Fruit fly (Drosophila melanogaster) whole organism, embryonic: ENCODE measurements around the gene CG11279.

ENCODE experiments used
- Atf6 ChIP-seq: fragments of 200-800 bp; sonication (Bioruptor generic); IDR thresholded peaks from 2 replicates; pipeline ENCODE4 v1.3.6; 2022; ENCODE audit warnings: missing biosample characterization, missing genetic modification characterization
- BtbVII ChIP-seq: fragments of 200-800 bp; sonication (Bioruptor generic); optimal IDR thresholded peaks from 3 replicates; lab custom pipeline; 2017; ENCODE audit warnings: missing biosample characterization, mild to moderate bottlenecking, missing genetic modification characterization
- CG10431 ChIP-seq: fragments of 200-800 bp; sonication (Bioruptor generic); optimal IDR thresholded peaks from 3 replicates; lab custom pipeline; 2018; ENCODE audit warnings: missing biosample characterization, mild to moderate bottlenecking, missing genetic modification characterization
- CG12236 ChIP-seq: fragments of 200-800 bp; sonication (Bioruptor generic); optimal IDR thresholded peaks from 2 replicates; lab custom pipeline; 2016; ENCODE audit warnings: missing biosample characterization, missing genetic modification characterization
- CG12942 ChIP-seq: fragments of 200-800 bp; sonication (Bioruptor generic); optimal IDR thresholded peaks from 3 replicates; lab custom pipeline; 2016; ENCODE audit warnings: missing biosample characterization, missing genetic modification characterization
- CG13287 ChIP-seq: fragments of 200-800 bp; sonication (Bioruptor generic); IDR thresholded peaks from 2 replicates; pipeline ENCODE4 v1.3.6; 2022; ENCODE audit warnings: missing biosample characterization, missing genetic modification characterization; ENCODE audit not compliant: partially characterized antibody
- CG15073 ChIP-seq: fragments of 200-800 bp; sonication (Bioruptor generic); optimal IDR thresholded peaks from 2 replicates; lab custom pipeline; 2016; ENCODE audit warnings: missing biosample characterization, missing genetic modification characterization
- CG16779 ChIP-seq: fragments of 200-800 bp; sonication (Bioruptor generic); IDR thresholded peaks from 2 replicates; pipeline ENCODE4 v1.3.6; 2022; ENCODE audit warnings: missing biosample characterization, missing genetic modification characterization
- CG17361 ChIP-seq: fragments of 200-800 bp; sonication (Bioruptor generic); IDR thresholded peaks from 3 replicates; pipeline ENCODE4 v1.3.6; 2022; ENCODE audit warnings: missing biosample characterization, missing genetic modification characterization
- CG17612 ChIP-seq: fragments of 200-800 bp; sonication (Bioruptor generic); IDR thresholded peaks from 2 replicates; pipeline ENCODE4 v1.3.6; 2022; ENCODE audit warnings: missing biosample characterization, missing genetic modification characterization
- CG18476 ChIP-seq: fragments of 200-800 bp; sonication (Bioruptor generic); optimal IDR thresholded peaks from 2 replicates; lab custom pipeline; 2016; ENCODE audit warnings: missing biosample characterization, mild to moderate bottlenecking, missing genetic modification characterization
- CG3407 ChIP-seq: fragments of 200-800 bp; sonication (Bioruptor generic); optimal IDR thresholded peaks from 2 replicates; lab custom pipeline; 2018; ENCODE audit warnings: missing biosample characterization, mild to moderate bottlenecking, missing genetic modification characterization
- CG34422 ChIP-seq: fragments of 200-800 bp; sonication (Bioruptor generic); IDR thresholded peaks from 3 replicates; pipeline ENCODE4 v1.3.6; 2022; ENCODE audit warnings: missing biosample characterization, missing genetic modification characterization
- CG4282 ChIP-seq: fragments of 200-800 bp; sonication (Bioruptor generic); optimal IDR thresholded peaks from 2 replicates; lab custom pipeline; 2016; ENCODE audit warnings: missing biosample characterization, missing genetic modification characterization
- CG4424 ChIP-seq: fragments of 200-800 bp; sonication (Bioruptor generic); optimal IDR thresholded peaks from 3 replicates; lab custom pipeline; 2016; ENCODE audit warnings: missing biosample characterization, missing genetic modification characterization
- CG4730 ChIP-seq: fragments of 200-800 bp; sonication (Bioruptor generic); IDR thresholded peaks from 2 replicates; pipeline ENCODE4 v1.3.6; 2022; ENCODE audit warnings: missing biosample characterization, missing genetic modification characterization
- CG5245 ChIP-seq: fragments of 200-800 bp; sonication (Bioruptor generic); optimal IDR thresholded peaks from 3 replicates; lab custom pipeline; 2016; ENCODE audit warnings: missing biosample characterization, missing genetic modification characterization
- CG6765 ChIP-seq: fragments of 200-800 bp; sonication (Bioruptor generic); optimal IDR thresholded peaks from 3 replicates; lab custom pipeline; 2017; ENCODE audit warnings: missing biosample characterization, mild to moderate bottlenecking, missing genetic modification characterization
- CG7372 ChIP-seq: fragments of 200-800 bp; sonication (Bioruptor generic); IDR thresholded peaks from 2 replicates; pipeline ENCODE4 v1.3.6; 2022; ENCODE audit warnings: missing biosample characterization, missing genetic modification characterization
- CG7786 ChIP-seq: fragments of 200-800 bp; sonication (Bioruptor generic); optimal IDR thresholded peaks from 2 replicates; lab custom pipeline; 2016; ENCODE audit warnings: missing biosample characterization, missing genetic modification characterization
- CG9215 ChIP-seq: fragments of 200-800 bp; sonication (Bioruptor generic); IDR thresholded peaks from 2 replicates; pipeline ENCODE4 v1.3.6; 2022; ENCODE audit warnings: missing biosample characterization, missing genetic modification characterization
- CG9609 ChIP-seq: fragments of 200-800 bp; sonication (Bioruptor generic); optimal IDR thresholded peaks from 3 replicates; lab custom pipeline; 2016; ENCODE audit warnings: missing biosample characterization, missing genetic modification characterization
- CTCF ChIP-seq: fragments of 200-800 bp; sonication (Bioruptor generic); optimal IDR thresholded peaks from 2 replicates; lab custom pipeline; 2017; ENCODE audit warnings: missing biosample characterization, mild to moderate bottlenecking, missing genetic modification characterization, moderate library complexity
- Camta ChIP-seq: fragments of 200-800 bp; sonication (Bioruptor generic); optimal IDR thresholded peaks from 2 replicates; lab custom pipeline; 2016; ENCODE audit warnings: missing biosample characterization, missing genetic modification characterization
- Elba2 ChIP-seq: fragments of 200-800 bp; sonication (Bioruptor generic); optimal IDR thresholded peaks from 3 replicates; lab custom pipeline; 2016; ENCODE audit warnings: missing biosample characterization, missing genetic modification characterization
- Fer2 ChIP-seq: fragments of 200-800 bp; sonication (Bioruptor generic); optimal IDR thresholded peaks from 2 replicates; lab custom pipeline; 2018; ENCODE audit warnings: missing biosample characterization, mild to moderate bottlenecking, missing genetic modification characterization, moderate library complexity
- Gsc ChIP-seq: fragments of 200-800 bp; sonication (Bioruptor generic); IDR thresholded peaks from 2 replicates; pipeline ENCODE4 v1.3.6; 2022; ENCODE audit warnings: missing biosample characterization, missing genetic modification characterization
- Hmr ChIP-seq: fragments of 200-800 bp; sonication (Bioruptor generic); optimal IDR thresholded peaks from 3 replicates; lab custom pipeline; 2017; ENCODE audit warnings: mild to moderate bottlenecking, missing biosample characterization, missing genetic modification reagents, missing genetic modification characterization
- Poxn ChIP-seq: fragments of 200-800 bp; sonication (Bioruptor generic); IDR thresholded peaks from 2 replicates; pipeline ENCODE4 v1.3.6; 2022; ENCODE audit warnings: missing biosample characterization, missing genetic modification characterization
- Ptx1 ChIP-seq: fragments of 200-800 bp; sonication (Bioruptor generic); IDR thresholded peaks from 2 replicates; pipeline ENCODE4 v1.3.6; 2022; ENCODE audit warnings: missing biosample characterization, missing genetic modification characterization
- amos ChIP-seq: fragments of 200-800 bp; sonication (Bioruptor generic); IDR thresholded peaks from 2 replicates; pipeline ENCODE4 v1.3.6; 2022; ENCODE audit warnings: missing biosample characterization, missing genetic modification characterization; ENCODE audit not compliant: partially characterized antibody
- bcd ChIP-seq: fragments of 200-800 bp; sonication (Bioruptor generic); optimal IDR thresholded peaks from 2 replicates; lab custom pipeline; 2017; ENCODE audit warnings: missing biosample characterization, mild to moderate bottlenecking, missing genetic modification characterization
- bigmax ChIP-seq: fragments of 200-800 bp; sonication (Bioruptor generic); optimal IDR thresholded peaks from 2 replicates; lab custom pipeline; 2018; ENCODE audit warnings: missing biosample characterization, mild to moderate bottlenecking, missing genetic modification characterization
- bsh ChIP-seq, 2 experiments: fragments of 200-800 bp; sonication (Bioruptor generic); optimal IDR thresholded peaks; 2 replicates each; lab custom pipeline; 2017 to 2018; ENCODE audit warnings: mild to moderate bottlenecking in 2 of 2, missing biosample characterization in 2 of 2, missing genetic modification characterization in 2 of 2, moderate library complexity in 1 of 2
- chinmo ChIP-seq: fragments of 200-800 bp; sonication (Bioruptor generic); IDR thresholded peaks from 4 replicates; pipeline ENCODE4 v1.3.6; 2022; ENCODE audit warnings: missing biosample characterization, missing genetic modification characterization; ENCODE audit not compliant: partially characterized antibody
- fd102C ChIP-seq: fragments of 200-800 bp; sonication (Bioruptor generic); optimal IDR thresholded peaks from 2 replicates; lab custom pipeline; 2018; ENCODE audit warnings: missing biosample characterization, mild to moderate bottlenecking, missing genetic modification characterization, moderate library complexity
- fd3F ChIP-seq: fragments of 200-800 bp; sonication (Bioruptor generic); optimal IDR thresholded peaks from 2 replicates; lab custom pipeline; 2018; ENCODE audit warnings: missing biosample characterization, mild to moderate bottlenecking, missing genetic modification characterization, moderate library complexity
- fru ChIP-seq: fragments of >200 bp; optimal IDR thresholded peaks from 2 replicates; lab custom pipeline; 2017
- ftz-f1 ChIP-seq: fragments of 200-800 bp; sonication (Bioruptor generic); optimal IDR thresholded peaks from 2 replicates; lab custom pipeline; 2016; ENCODE audit warnings: missing biosample characterization, missing genetic modification characterization
- grau ChIP-seq: fragments of 200-800 bp; optimal IDR thresholded peaks from 3 replicates; lab custom pipeline; 2019; ENCODE audit warnings: missing biosample characterization, mild to moderate bottlenecking, missing genetic modification characterization, moderate library complexity
- grn ChIP-seq: fragments of 200-800 bp; sonication (Bioruptor generic); optimal IDR thresholded peaks from 3 replicates; lab custom pipeline; 2017; ENCODE audit warnings: missing biosample characterization, missing genetic modification characterization
- gt ChIP-seq: fragments of 200-800 bp; sonication (Bioruptor generic); IDR thresholded peaks from 2 replicates; pipeline ENCODE4 v1.3.6; 2022; ENCODE audit warnings: missing biosample characterization, missing genetic modification characterization
- h ChIP-seq: fragments of >200 bp; optimal IDR thresholded peaks from 2 replicates; lab custom pipeline; 2017
- jigr1 ChIP-seq: fragments of 200-800 bp; sonication (Bioruptor generic); IDR thresholded peaks from 3 replicates; pipeline ENCODE4 v1.3.6; 2022; ENCODE audit warnings: missing biosample characterization, missing genetic modification characterization
- lov ChIP-seq, 2 experiments: fragments of 200-800 bp in 1 of 2; fragments of >200 bp in 1 of 2; sonication (Bioruptor generic) in 1 of 2; IDR thresholded peaks in 1 of 2; optimal IDR thresholded peaks in 1 of 2; 2 replicates in 1 of 2; 3 replicates in 1 of 2; pipeline versions ENCODE4 v1.3.6 to Lab custom; 2017 to 2022; ENCODE audit warnings: missing biosample characterization in 1 of 2, missing genetic modification characterization in 1 of 2
- repo ChIP-seq: fragments of 200-800 bp; sonication (Bioruptor generic); optimal IDR thresholded peaks from 2 replicates; lab custom pipeline; 2016; ENCODE audit warnings: missing biosample characterization, missing genetic modification characterization
- run ChIP-seq: fragments of 200-800 bp; sonication (Bioruptor generic); optimal IDR thresholded peaks from 3 replicates; lab custom pipeline; 2018; ENCODE audit warnings: missing biosample characterization, mild to moderate bottlenecking, missing genetic modification characterization
- slou ChIP-seq: fragments of 200-800 bp; sonication (Bioruptor generic); optimal IDR thresholded peaks from 3 replicates; lab custom pipeline; 2016; ENCODE audit warnings: missing biosample characterization, missing genetic modification characterization
- tna ChIP-seq: fragments of 200-800 bp; sonication (Bioruptor generic); IDR thresholded peaks from 2 replicates; pipeline ENCODE4 v1.3.6; 2022; ENCODE audit warnings: missing biosample characterization, missing genetic modification characterization; ENCODE audit not compliant: partially characterized antibody
- wek ChIP-seq: fragments of 200-800 bp; sonication (Bioruptor generic); optimal IDR thresholded peaks from 3 replicates; lab custom pipeline; 2018; ENCODE audit warnings: missing biosample characterization, mild to moderate bottlenecking, missing genetic modification characterization, moderate library complexity

Gene CG11279

DNA sequence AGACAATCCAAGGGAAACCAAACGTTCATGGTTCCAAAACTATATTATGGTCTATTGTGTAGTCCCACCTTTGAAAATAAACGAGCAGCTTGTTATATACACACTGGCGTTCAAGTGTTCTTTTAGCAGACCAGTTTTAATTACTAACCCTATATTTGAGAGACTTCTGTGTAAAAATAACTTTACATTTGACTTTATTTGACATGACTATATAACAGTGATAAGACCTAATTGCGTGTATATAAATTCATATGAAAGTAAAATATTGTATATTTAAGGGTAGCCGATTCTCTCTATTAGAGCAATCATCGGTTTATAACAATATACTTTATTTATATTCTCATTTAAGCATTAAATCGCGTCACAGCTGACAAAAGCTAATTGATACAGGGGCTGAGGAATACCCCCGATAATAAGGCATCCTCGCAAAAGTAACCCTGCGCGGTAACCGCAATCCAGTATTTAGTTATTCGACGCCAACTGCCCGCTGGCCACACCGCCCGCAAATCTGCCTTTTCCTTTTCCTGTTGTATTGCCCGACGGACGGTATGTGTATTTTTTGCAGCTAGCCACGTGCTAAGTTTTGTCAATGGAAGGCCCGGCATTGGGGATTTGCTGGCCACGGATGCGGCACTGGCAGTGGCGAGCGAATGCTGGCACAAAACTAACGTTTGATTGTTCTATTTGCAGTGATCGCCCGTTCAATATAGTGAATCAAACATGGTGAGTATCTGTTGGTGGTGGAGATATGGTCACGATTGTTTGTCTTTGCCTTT, 5.3 kb upstream of the CG11279 start, which contains the start of gene RpS4 (continued):
- TF ChIP-seq CG12236: peak; percentile 82
- peak; percentile 78 for TF ChIP-seq CG9215
- peak; percentile 33; the same call in 1 of the 2 replicates for TF ChIP-seq CG13287 (GFP tag; lab: Robert Waterston, UW)
- TF ChIP-seq Atf6 (GFP tag; lab: Robert Waterston, UW): peak; percentile 81
- peak; percentile 38 for TF ChIP-seq Elba2
- TF ChIP-seq CG17361 (GFP tag; lab: Robert Waterston, UW): peak; percentile 89
- TF ChIP-seq Poxn (GFP tag; lab: Robert Waterston, UW): no peak; the same call in 1 of the 2 replicates
- no peak for TF ChIP-seq h (lab: Kevin White, UChicago)
- peak; percentile 62; the same call in 1 of the 2 replicates for TF ChIP-seq gt (GFP tag; lab: Robert Waterston, UW)
- TF ChIP-seq CG4424 (GFP tag; lab: Kevin White, UChicago): peak; percentile 80
- TF ChIP-seq CG17612 (GFP tag; lab: Robert Waterston, UW): peak; percentile 77
- peak; percentile 77 for TF ChIP-seq CG9609 (GFP tag; lab: Kevin White, UChicago)
- TF ChIP-seq CTCF (GFP tag; lab: Kevin White, UChicago): peak; percentile 71
- TF ChIP-seq BtbVII: peak; percentile 95
- TF ChIP-seq CG16779 (GFP tag; lab: Robert Waterston, UW): peak; percentile 90
- no peak for TF ChIP-seq Gsc (GFP tag; lab: Robert Waterston, UW)
- peak; percentile 83 to 87 for TF ChIP-seq bsh (GFP tag; optimal IDR thresholded peaks at IDR 0.05; lab: Kevin White, UChicago)
- TF ChIP-seq CG3407 (GFP tag; lab: Kevin White, UChicago): peak; percentile 92
- TF ChIP-seq CG15073 (GFP tag; lab: Kevin White, UChicago): no peak
- TF ChIP-seq Hmr (GFP tag; lab: Kevin White, UChicago): peak; percentile 96
- TF ChIP-seq jigr1: peak; percentile 63; the same call in 1 of the 3 replicates
- peak; percentile 68 for TF ChIP-seq CG4282 (GFP tag; lab: Kevin White, UChicago)
- TF ChIP-seq amos (GFP tag; lab: Robert Waterston, UW): peak; percentile 58
- TF ChIP-seq Ptx1 (GFP tag; lab: Robert Waterston, UW): peak; percentile 73
- peak; percentile 76 for TF ChIP-seq grau
- peak; percentile 81 for TF ChIP-seq Fer2 (tag; lab: Kevin White, UChicago)
- peak; percentile 73 for TF ChIP-seq grn (GFP tag; lab: Kevin White, UChicago)
- peak; percentile 81 for TF ChIP-seq repo (GFP tag; lab: Kevin White, UChicago)
- TF ChIP-seq bigmax (GFP tag; lab: Kevin White, UChicago): peak; percentile 87
- peak; percentile 76 for TF ChIP-seq fd3F
- peak; percentile 88 for TF ChIP-seq CG34422 (GFP tag; lab: Robert Waterston, UW)
- no peak for TF ChIP-seq lov (optimal IDR thresholded peaks at IDR 0.05; lab: Kevin White, UChicago)
- TF ChIP-seq lov (GFP tag; IDR thresholded peaks at IDR 0.05; lab: Robert Waterston, UW): peak; percentile 96
- TF ChIP-seq CG5245 (GFP tag; lab: Kevin White, UChicago): peak; percentile 86
- peak; percentile 79 for TF ChIP-seq Camta (GFP tag; lab: Kevin White, UChicago)
- peak; percentile 72 for TF ChIP-seq CG7786 (GFP tag; lab: Kevin White, UChicago)
- TF ChIP-seq CG10431 (GFP tag; lab: Kevin White, UChicago): peak; percentile 98
- peak; percentile 99 for TF ChIP-seq wek (GFP tag; lab: Kevin White, UChicago)
- TF ChIP-seq CG12942 (GFP tag; lab: Kevin White, UChicago): peak; percentile 54
- TF ChIP-seq CG18476 (GFP tag; lab: Kevin White, UChicago): peak; percentile 53
- peak; percentile 73 for TF ChIP-seq CG7372 (GFP tag; lab: Robert Waterston, UW)
- peak; percentile 16; the same call in 1 of the 2 replicates for TF ChIP-seq tna (GFP tag; lab: Robert Waterston, UW)
- TF ChIP-seq slou: peak; percentile 73
- peak; percentile 89 for TF ChIP-seq run (tag; lab: Kevin White, UChicago)
- peak; percentile 86 for TF ChIP-seq fd102C
- TF ChIP-seq CG6765 (GFP tag; lab: Kevin White, UChicago): peak; percentile 99
- TF ChIP-seq ftz-f1 (GFP tag; lab: Kevin White, UChicago): peak; percentile 65
- peak; percentile 67 for TF ChIP-seq CG4730 (GFP tag; lab: Robert Waterston, UW)
- no peak for TF ChIP-seq fru (lab: Kevin White, UChicago)
- TF ChIP-seq chinmo (GFP tag; lab: Robert Waterston, UW): no peak
- peak; percentile 95 for TF ChIP-seq bcd (GFP tag; lab: Kevin White, UChicago)
